Worm (Caenorhabditis elegans) whole organism, L4 larva: ENCODE data around the gene aqp-1.
A peak's percentile ranks its signal among the peaks of the same experiment; 100 is the strongest.

Experiments used
- D1046.2 ChIP-seq: fragments of 200-800 bp; sonication (Bioruptor generic); IDR thresholded peaks from 2 replicates; pipeline ENCODE4 v1.3.6; 2022; ENCODE audit warnings: missing genetic modification characterization, missing compliant biosample characterization
- F37D6.2 ChIP-seq: sonication (generic microtip); optimal IDR thresholded peaks from 2 replicates; lab custom pipeline; 2016; ENCODE audit warnings: mild to moderate bottlenecking, missing genetic modification characterization, missing compliant biosample characterization
- F44E2.7 ChIP-seq: fragments of 200-800 bp; sonication (Bioruptor generic); IDR thresholded peaks from 2 replicates; pipeline ENCODE4 v2.1.2; 2022; ENCODE audit warnings: missing genetic modification characterization, missing compliant biosample characterization
- F49E8.2 ChIP-seq: sonication (generic microtip); optimal IDR thresholded peaks from 2 replicates; lab custom pipeline; 2016; ENCODE audit warnings: missing compliant biosample characterization, mild to moderate bottlenecking, missing genetic modification characterization, borderline replicate concordance
- R02D3.7 ChIP-seq: fragments of 150-350 bp; sonication (generic microtip); optimal IDR thresholded peaks from 3 replicates; lab custom pipeline; 2014; ENCODE audit warnings: missing biosample characterization, missing genetic modification characterization
- T20F7.1 ChIP-seq: fragments of 200-800 bp; sonication (Bioruptor generic); optimal IDR thresholded peaks from 2 replicates; lab custom pipeline; 2018; ENCODE audit warnings: mild to moderate bottlenecking, missing genetic modification characterization, missing compliant biosample characterization
- Y105C5A.15 ChIP-seq: fragments of 200-800 bp; sonication (Bioruptor generic); IDR thresholded peaks from 2 replicates; pipeline ENCODE4 v1.3.6; 2022; ENCODE audit warnings: missing genetic modification characterization, missing compliant biosample characterization
- Y48G9A.11 ChIP-seq: fragments of 200-800 bp; sonication (Bioruptor generic); IDR thresholded peaks from 2 replicates; pipeline ENCODE4 v1.3.6; 2022; ENCODE audit warnings: missing genetic modification reagents, missing genetic modification characterization, missing compliant biosample characterization
- ZK546.5 ChIP-seq, 2 experiments: sonication (generic microtip); optimal IDR thresholded peaks; 2 replicates each; lab custom pipeline; 2017; ENCODE audit warnings: missing biosample characterization in 2 of 2, missing genetic modification characterization in 2 of 2
- aly-2 ChIP-seq: sonication (generic microtip); optimal IDR thresholded peaks from 2 replicates; lab custom pipeline; 2018; ENCODE audit warnings: missing biosample characterization, missing genetic modification characterization
- ama-1 ChIP-seq: fragments of 150-350 bp; optimal IDR thresholded peaks from 2 replicates; lab custom pipeline; 2014; ENCODE audit warnings: inconsistent platforms, mixed read lengths
- arid-1 ChIP-seq: fragments of 200-800 bp; sonication (Bioruptor generic); conservative IDR thresholded peaks from 2 replicates; pipeline ENCODE4 v1.3.6; 2022; ENCODE audit warnings: missing genetic modification reagents, missing genetic modification characterization, missing compliant biosample characterization
- attf-4 ChIP-seq: sonication (generic microtip); optimal IDR thresholded peaks from 3 replicates; lab custom pipeline; 2017; ENCODE audit warnings: missing biosample characterization, missing genetic modification characterization
- ceh-28 ChIP-seq: fragments of 150-350 bp; optimal IDR thresholded peaks from 2 replicates; lab custom pipeline; 2014; ENCODE audit warnings: missing biosample characterization, missing genetic modification reagents, missing genetic modification characterization
- daf-12 ChIP-seq: fragments of 150-350 bp; optimal IDR thresholded peaks from 2 replicates; lab custom pipeline; 2014; ENCODE audit warnings: missing biosample characterization, missing genetic modification reagents, missing genetic modification characterization
- daf-16 ChIP-seq, 3 experiments: sonication (generic microtip); optimal IDR thresholded peaks; 2 replicates each; lab custom pipeline; 2016 to 2017; ENCODE audit warnings: missing genetic modification characterization in 3 of 3, missing genetic modification reagents in 3 of 3, mild to moderate bottlenecking in 2 of 3, missing compliant biosample characterization in 2 of 3, missing biosample characterization in 1 of 3, moderate library complexity in 1 of 3
- daf-19 ChIP-seq: fragments of 200-800 bp; sonication (Bioruptor generic); conservative IDR thresholded peaks from 2 replicates; pipeline ENCODE4 v1.3.6; 2022; ENCODE audit warnings: missing genetic modification characterization, missing compliant biosample characterization
- dmd-6 ChIP-seq: fragments of 200-800 bp; sonication (Bioruptor generic); IDR thresholded peaks from 2 replicates; pipeline ENCODE4 v1.3.6; 2022; ENCODE audit warnings: missing genetic modification reagents, missing genetic modification characterization, missing compliant biosample characterization
- dmd-9 ChIP-seq: fragments of 200-800 bp; sonication (Bioruptor generic); IDR thresholded peaks from 2 replicates; pipeline ENCODE4 v1.3.6; 2022; ENCODE audit warnings: missing genetic modification reagents, missing genetic modification characterization, missing compliant biosample characterization
- dpl-1 ChIP-seq: fragments of 150-350 bp; optimal IDR thresholded peaks from 2 replicates; lab custom pipeline; 2014; ENCODE audit warnings: missing biosample characterization, missing genetic modification reagents, missing genetic modification characterization
- dve-1 ChIP-seq: sonication (generic microtip); optimal IDR thresholded peaks from 2 replicates; lab custom pipeline; 2017; ENCODE audit warnings: antibody characterized with exemption, mild to moderate bottlenecking, missing genetic modification characterization, missing compliant biosample characterization; ENCODE audit not compliant: insufficient read depth
- fkh-10 ChIP-seq: fragments of 150-350 bp; optimal IDR thresholded peaks from 2 replicates; lab custom pipeline; 2014; ENCODE audit warnings: missing biosample characterization, missing genetic modification reagents, missing genetic modification characterization
- fos-1 ChIP-seq: fragments of 150-350 bp; optimal IDR thresholded peaks from 2 replicates; lab custom pipeline; 2014; ENCODE audit warnings: missing biosample characterization, missing genetic modification characterization
- gei-8 ChIP-seq: fragments of 200-800 bp; sonication (Bioruptor generic); optimal IDR thresholded peaks from 2 replicates; lab custom pipeline; 2018; ENCODE audit warnings: mild to moderate bottlenecking, missing genetic modification characterization, missing compliant biosample characterization
- hif-1 ChIP-seq, 2 experiments: sonication (generic microtip); optimal IDR thresholded peaks; 2 replicates each; lab custom pipeline; 2016 to 2017; ENCODE audit warnings: missing compliant biosample characterization in 2 of 2, missing genetic modification characterization in 2 of 2, missing genetic modification reagents in 2 of 2, missing genotype in 2 of 2, mild to moderate bottlenecking in 1 of 2
- hlh-11 ChIP-seq: fragments of 200-800 bp; sonication (Bioruptor generic); optimal IDR thresholded peaks from 2 replicates; lab custom pipeline; 2018; ENCODE audit warnings: mild to moderate bottlenecking, missing genetic modification characterization, missing compliant biosample characterization
- hmg-1.1 ChIP-seq: fragments of 200-800 bp; sonication (Bioruptor generic); IDR thresholded peaks from 2 replicates; pipeline ENCODE4 v1.3.6; 2022; ENCODE audit warnings: missing genetic modification reagents, missing genetic modification characterization, missing compliant biosample characterization
- jun-1 ChIP-seq: fragments of 150-350 bp; optimal IDR thresholded peaks from 2 replicates; lab custom pipeline; 2014; ENCODE audit warnings: missing biosample characterization, missing genetic modification reagents, missing genetic modification characterization
- lin-1 ChIP-seq: fragments of 200-800 bp; sonication (Bioruptor generic); IDR thresholded peaks from 2 replicates; pipeline ENCODE4 v1.3.6; 2022; ENCODE audit warnings: missing genetic modification reagents, missing genetic modification characterization, missing compliant biosample characterization
- lin-15B ChIP-seq: fragments of 150-350 bp; sonication (generic microtip); optimal IDR thresholded peaks from 3 replicates; lab custom pipeline; 2014; ENCODE audit warnings: missing biosample characterization, missing genetic modification characterization
- lsy-2 ChIP-seq, 2 experiments: fragments of 150-350 bp in 1 of 2; sonication (generic microtip) in 1 of 2; optimal IDR thresholded peaks; 2 replicates each; lab custom pipeline; 2014 to 2017; ENCODE audit warnings: missing biosample characterization in 2 of 2, missing genetic modification characterization in 2 of 2
- mdl-1 ChIP-seq, 2 experiments: fragments of 150-350 bp in 1 of 2; sonication (generic microtip) in 1 of 2; optimal IDR thresholded peaks; 2 replicates each; lab custom pipeline; 2014 to 2017; ENCODE audit warnings: missing biosample characterization in 2 of 2, missing genetic modification characterization in 2 of 2
- mxl-2 ChIP-seq: fragments of 200-800 bp; sonication (Bioruptor generic); conservative IDR thresholded peaks from 2 replicates; pipeline ENCODE4 v1.3.6; 2022; ENCODE audit warnings: missing genetic modification reagents, missing genetic modification characterization, missing compliant biosample characterization
- mxl-3 ChIP-seq: fragments of 200-800 bp; sonication (Bioruptor generic); optimal IDR thresholded peaks from 2 replicates; lab custom pipeline; 2018; ENCODE audit warnings: mild to moderate bottlenecking, missing genetic modification characterization, missing compliant biosample characterization
- nhr-10 ChIP-seq: fragments of 150-350 bp; optimal IDR thresholded peaks from 2 replicates; lab custom pipeline; 2014; ENCODE audit warnings: missing biosample characterization, missing genetic modification characterization
- nhr-111 ChIP-seq: fragments of 200-800 bp; sonication (Bioruptor generic); optimal IDR thresholded peaks from 2 replicates; lab custom pipeline; 2018; ENCODE audit warnings: mild to moderate bottlenecking, missing genetic modification characterization, missing compliant biosample characterization
- nhr-25 ChIP-seq: sonication (generic microtip); optimal IDR thresholded peaks from 2 replicates; lab custom pipeline; 2017; ENCODE audit warnings: missing genetic modification characterization, mild to moderate bottlenecking, missing compliant biosample characterization, antibody characterized with exemption, moderate library complexity, borderline replicate concordance; ENCODE audit not compliant: insufficient read depth
- nhr-28 ChIP-seq: fragments of 150-350 bp; optimal IDR thresholded peaks from 2 replicates; lab custom pipeline; 2014; ENCODE audit warnings: missing biosample characterization, missing genetic modification characterization
- nhr-42 ChIP-seq: fragments of 200-800 bp; sonication (Bioruptor generic); IDR thresholded peaks from 2 replicates; pipeline ENCODE4 v1.3.6; 2022; ENCODE audit warnings: missing genetic modification characterization, missing compliant biosample characterization
- nhr-48 ChIP-seq: sonication (generic microtip); optimal IDR thresholded peaks from 2 replicates; lab custom pipeline; 2016; ENCODE audit warnings: mild to moderate bottlenecking, missing genetic modification characterization, missing compliant biosample characterization
- nhr-6 ChIP-seq: fragments of 150-350 bp; optimal IDR thresholded peaks from 2 replicates; lab custom pipeline; 2014; ENCODE audit warnings: missing biosample characterization, missing genetic modification characterization
- nhr-77 ChIP-seq: fragments of 150-350 bp; optimal IDR thresholded peaks from 2 replicates; lab custom pipeline; 2014; ENCODE audit warnings: missing biosample characterization, missing genetic modification characterization
- pha-4 ChIP-seq, 2 experiments: fragments of 150-350 bp in 1 of 2; fragments of 200-800 bp in 1 of 2; sonication (Bioruptor generic) in 1 of 2; IDR thresholded peaks in 1 of 2; optimal IDR thresholded peaks in 1 of 2; 2 replicates each; pipeline versions ENCODE4 v1.3.6 to Lab custom; 2014 to 2022; ENCODE audit warnings: missing genetic modification characterization in 2 of 2, missing genetic modification reagents in 2 of 2, missing biosample characterization in 1 of 2, missing compliant biosample characterization in 1 of 2
- pqm-1 ChIP-seq: sonication (generic microtip); optimal IDR thresholded peaks from 2 replicates; lab custom pipeline; 2017; ENCODE audit warnings: missing biosample characterization, missing genetic modification characterization
- snpc-1.2 ChIP-seq: fragments of 200-800 bp; sonication (Bioruptor generic); IDR thresholded peaks from 2 replicates; pipeline ENCODE4 v1.3.6; 2022; ENCODE audit warnings: missing genetic modification reagents, missing genetic modification characterization, missing compliant biosample characterization
- spr-1 ChIP-seq: sonication (generic microtip); optimal IDR thresholded peaks from 2 replicates; lab custom pipeline; 2016; ENCODE audit warnings: mild to moderate bottlenecking, missing genetic modification characterization, missing compliant biosample characterization
- spr-3 ChIP-seq: fragments of 200-800 bp; sonication (Bioruptor generic); optimal IDR thresholded peaks from 2 replicates; lab custom pipeline; 2018; ENCODE audit warnings: mild to moderate bottlenecking, missing genetic modification characterization, missing compliant biosample characterization
- tra-1 ChIP-seq: fragments of 200-800 bp; sonication (Bioruptor generic); IDR thresholded peaks from 2 replicates; pipeline ENCODE4 v1.3.6; 2022; ENCODE audit warnings: missing genetic modification reagents, missing genetic modification characterization, missing compliant biosample characterization
- unc-130 ChIP-seq: sonication (generic microtip); optimal IDR thresholded peaks from 2 replicates; lab custom pipeline; 2016; ENCODE audit warnings: missing genetic modification reagents, missing genetic modification characterization, missing compliant biosample characterization
- unc-39 ChIP-seq: sonication (generic microtip); optimal IDR thresholded peaks from 2 replicates; lab custom pipeline; 2017; ENCODE audit warnings: missing biosample characterization, missing genetic modification characterization
- zag-1 ChIP-seq: fragments of 150-350 bp; optimal IDR thresholded peaks from 2 replicates; lab custom pipeline; 2014; ENCODE audit warnings: missing biosample characterization, missing genetic modification characterization

The aqp-1 gene

ce11 chrII:7238248-7238647 lies at the start of gene aqp-1:
aqp-1 (minus strand) TSS chrII:7238349.
- no peak for TF ChIP-seq fkh-10 (GFP tag; lab: Kevin White, UChicago)
- TF ChIP-seq dve-1 (tag; lab: Kevin White, UChicago) = peak; percentile 74
- TF ChIP-seq hlh-11 (tag; lab: Kevin White, UChicago) = peak; percentile 81
- no peak for TF ChIP-seq ZK546.5 (tag; optimal IDR thresholded peaks at IDR 0.05; lab: Kevin White, UChicago)
- no peak for TF ChIP-seq pha-4 (GFP tag; IDR thresholded peaks at IDR 0.05; lab: Robert Waterston, UW)
- TF ChIP-seq pha-4 (tag; optimal IDR thresholded peaks at IDR 0.05; lab: Kevin White, UChicago) = peak; percentile 6
- peak; percentile 19 for TF ChIP-seq lsy-2 (tag; optimal IDR thresholded peaks at IDR 0.05; lab: Kevin White, UChicago)
- no peak for TF ChIP-seq daf-19 (GFP tag; lab: Robert Waterston, UW)
- TF ChIP-seq nhr-42 = 0 out of 2 replicates have a peak, but pooled peaks have one; percentile 19
- peak; percentile 52 for TF ChIP-seq mxl-3 (GFP tag; lab: Kevin White, UChicago)
- TF ChIP-seq R02D3.7 (tag; lab: Kevin White, UChicago) = no peak
- TF ChIP-seq nhr-10 (tag; lab: Kevin White, UChicago) = no peak
- TF ChIP-seq zag-1 (tag; lab: Kevin White, UChicago) = no peak
- TF ChIP-seq F49E8.2 (tag; lab: Kevin White, UChicago) = no peak
- no peak for TF ChIP-seq lin-15B (tag; lab: Kevin White, UChicago)
- peak in 1 of 2 experiments; percentile 34 for TF ChIP-seq mdl-1 (tag; optimal IDR thresholded peaks at IDR 0.05; lab: Kevin White, UChicago)
- no peak for TF ChIP-seq spr-3
- no peak for TF ChIP-seq F44E2.7 (GFP tag; lab: Robert Waterston, UW)
- peak in 1 of 2 experiments; percentile 67 for TF ChIP-seq daf-16 (GFP tag; optimal IDR thresholded peaks at IDR 0.05; lab: Kevin White, UChicago)
- TF ChIP-seq daf-16 (tag; optimal IDR thresholded peaks at IDR 0.05; lab: Kevin White, UChicago) = peak; percentile 99
- TF ChIP-seq nhr-6 (tag; lab: Kevin White, UChicago) = no peak
- peak; percentile 52; the same call in 1 of the 2 replicates for TF ChIP-seq tra-1 (GFP tag; lab: Robert Waterston, UW)
- TF ChIP-seq ceh-28 (tag; lab: Kevin White, UChicago) = no peak
- TF ChIP-seq nhr-77 (tag; lab: Kevin White, UChicago) = peak; percentile 45
- TF ChIP-seq Y105C5A.15 (GFP tag; lab: Robert Waterston, UW) = no peak
- no peak for TF ChIP-seq unc-39 (tag; lab: Kevin White, UChicago)
- no peak for TF ChIP-seq spr-1 (tag; lab: Kevin White, UChicago)
- TF ChIP-seq pqm-1 (tag; lab: Kevin White, UChicago) = peak; percentile 47
- TF ChIP-seq nhr-111 (GFP tag; lab: Kevin White, UChicago) = no peak
- peak; percentile 57 for TF ChIP-seq nhr-28 (tag; lab: Kevin White, UChicago)
- no peak for TF ChIP-seq D1046.2
- no peak for TF ChIP-seq nhr-25 (tag; lab: Kevin White, UChicago)
- TF ChIP-seq nhr-48 (tag; lab: Kevin White, UChicago) = peak; percentile 80
- no peak for TF ChIP-seq daf-12 (tag; lab: Kevin White, UChicago)
- TF ChIP-seq F37D6.2 (tag; lab: Kevin White, UChicago) = no peak
- TF ChIP-seq dmd-6 (GFP tag; lab: Robert Waterston, UW) = peak; percentile 91
- TF ChIP-seq hif-1 (tag; optimal IDR thresholded peaks at IDR 0.05; lab: Kevin White, UChicago) = no peak
- no peak for TF ChIP-seq jun-1 (tag; lab: Kevin White, UChicago)
- TF ChIP-seq lin-1 = no peak
- TF ChIP-seq hmg-1.1 (GFP tag; lab: Robert Waterston, UW) = no peak
- TF ChIP-seq gei-8 (GFP tag; lab: Kevin White, UChicago) = no peak
- no peak for TF ChIP-seq mxl-2 (GFP tag; lab: Robert Waterston, UW)
- no peak for TF ChIP-seq unc-130 (GFP tag; lab: Kevin White, UChicago)
- no peak for TF ChIP-seq ama-1
- no peak for TF ChIP-seq dpl-1
- TF ChIP-seq Y48G9A.11 (GFP tag; lab: Robert Waterston, UW) = no peak
- no peak for TF ChIP-seq arid-1 (GFP tag; lab: Robert Waterston, UW)
- TF ChIP-seq fos-1 (tag; lab: Kevin White, UChicago) = no peak
- TF ChIP-seq attf-4 (tag; lab: Kevin White, UChicago) = no peak
- no peak for TF ChIP-seq snpc-1.2
- no peak for TF ChIP-seq aly-2 (tag; lab: Kevin White, UChicago)
- TF ChIP-seq T20F7.1 (GFP tag; lab: Kevin White, UChicago) = no peak
- TF ChIP-seq dmd-9 (GFP tag; lab: Robert Waterston, UW) = no peak
